Worm (Caenorhabditis elegans) whole organism, mixed stage, embryonic: ENCODE results near the gene srw-16.

Experiments
- blmp-1 ChIP-seq: fragments of 150-350 bp; optimal IDR thresholded peaks from 2 replicates; lab custom pipeline; 2014; ENCODE audit warnings: missing biosample characterization, missing genetic modification characterization
- ces-1 ChIP-seq: fragments of 150-350 bp; optimal IDR thresholded peaks from 2 replicates; lab custom pipeline; 2014; ENCODE audit warnings: missing biosample characterization, missing genetic modification reagents, missing genetic modification characterization
- elt-1 ChIP-seq: sonication (generic microtip); optimal IDR thresholded peaks from 2 replicates; lab custom pipeline; 2017; ENCODE audit warnings: missing genetic modification characterization, mild to moderate bottlenecking, missing compliant biosample characterization, antibody characterized with exemption, moderate library complexity, borderline replicate concordance; ENCODE audit not compliant: insufficient read depth
- elt-3 ChIP-seq: fragments of 150-350 bp; optimal IDR thresholded peaks from 2 replicates; lab custom pipeline; 2014; ENCODE audit warnings: missing biosample characterization, missing genetic modification characterization
- lin-13 ChIP-seq: fragments of 150-350 bp; optimal IDR thresholded peaks from 2 replicates; lab custom pipeline; 2014; ENCODE audit warnings: missing biosample characterization, missing genetic modification characterization
- mep-1 ChIP-seq: fragments of 150-350 bp; optimal IDR thresholded peaks from 2 replicates; lab custom pipeline; 2017; ENCODE audit warnings: missing biosample characterization, missing genetic modification reagents, missing genetic modification characterization, inconsistent platforms
- nhr-2 ChIP-seq: fragments of 150-350 bp; optimal IDR thresholded peaks from 2 replicates; lab custom pipeline; 2014; ENCODE audit warnings: missing biosample characterization, missing genetic modification characterization
- snpc-4 ChIP-seq: fragments of 150-350 bp; optimal IDR thresholded peaks from 2 replicates; lab custom pipeline; 2014; ENCODE audit warnings: missing biosample characterization, missing genetic modification characterization
- unc-62 ChIP-seq: fragments of 150-350 bp; optimal IDR thresholded peaks from 2 replicates; lab custom pipeline; 2014; ENCODE audit warnings: missing biosample characterization, missing genetic modification reagents, missing genetic modification characterization

ce11 chrV:15244456-15244855 is 30.2 kb downstream of the srw-16 start, which contains the start of gene kin-30:
- TF ChIP-seq ces-1 (no peak), mep-1 (tag; lab: Kevin White, UChicago) (no peak), elt-3 (tag; lab: Kevin White, UChicago) (no peak), nhr-2 (tag; lab: Kevin White, UChicago) (no peak), elt-1 (no peak), unc-62 (GFP tag; lab: Kevin White, UChicago) (no peak), blmp-1 (tag; lab: Kevin White, UChicago) (no peak), snpc-4 (no peak), lin-13 (tag; lab: Kevin White, UChicago) (no peak)
